Worm (Caenorhabditis elegans): ENCODE results near the gene kap-1.

Gene kap-1

DNA sequence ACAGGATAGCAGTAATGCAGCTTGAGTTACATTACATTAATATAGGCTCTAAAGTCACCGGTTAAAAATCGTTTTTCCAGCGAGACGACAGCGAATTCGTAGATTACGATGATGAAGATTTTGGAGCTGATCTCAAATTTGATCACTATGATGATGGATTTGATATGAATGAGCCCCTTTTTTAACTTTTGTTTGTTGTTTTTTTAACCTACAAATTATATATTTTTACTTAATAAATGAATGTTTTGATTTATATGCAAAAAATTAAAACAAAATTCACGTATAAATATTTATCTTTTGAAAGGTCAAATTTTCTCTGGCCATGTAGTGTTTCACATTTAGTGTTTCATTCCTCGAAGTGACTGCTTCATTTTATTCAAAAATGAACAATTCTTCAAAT is 4.8 kb downstream of the kap-1 start, which contains the start of gene F08F8.6:
Gene F08F8.6 (plus strand): TSS at position 301 of the 400 bp plus-strand sequence.
- TF ChIP-seq efl-1 (optimal IDR thresholded peaks at IDR 0.05) (no peak), efl-1 (GFP tag; optimal IDR thresholded peaks at IDR 0.05 in 1 of 2) (peak in 1 of 2 experiments; percentile 62), nhr-12 (tag; optimal IDR thresholded peaks at IDR 0.05) (no peak)

DNA sequence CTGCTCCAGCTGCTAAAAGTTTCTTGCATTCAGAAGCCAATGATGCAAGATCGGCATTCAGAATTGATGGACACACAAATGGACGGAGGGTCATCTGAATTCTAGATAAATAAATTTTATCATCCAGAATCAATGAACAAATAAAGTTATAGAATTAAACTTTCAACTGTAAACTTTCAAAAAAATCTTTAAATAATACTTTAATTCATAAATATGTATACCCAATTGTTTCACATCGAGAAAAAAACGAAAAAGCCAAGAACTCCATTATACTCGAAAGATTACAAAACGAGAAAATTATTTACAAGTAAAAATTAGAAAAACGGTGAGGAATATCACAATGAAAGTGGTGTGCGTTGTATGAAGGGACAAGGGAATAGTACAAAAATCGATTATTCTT is 8.4 kb downstream of the kap-1 start, which contains the start of gene F08F8.7:
Gene F08F8.7 (minus strand): TSS at position 101 of the 400 bp plus-strand sequence.
- no peak for TF ChIP-seq mdl-1 (tag; optimal IDR thresholded peaks at IDR 0.05)
- TF ChIP-seq lsy-2 (tag; optimal IDR thresholded peaks at IDR 0.05), result no peak
- TF ChIP-seq aha-1 (tag; optimal IDR thresholded peaks at IDR 0.05), result no peak
- no peak for TF ChIP-seq elt-3 (tag; optimal IDR thresholded peaks at IDR 0.05)
- no peak for TF ChIP-seq fkh-10 (GFP tag; optimal IDR thresholded peaks at IDR 0.05)
- TF ChIP-seq ets-5 (GFP tag; IDR thresholded peaks at IDR 0.05), result no peak

DNA sequence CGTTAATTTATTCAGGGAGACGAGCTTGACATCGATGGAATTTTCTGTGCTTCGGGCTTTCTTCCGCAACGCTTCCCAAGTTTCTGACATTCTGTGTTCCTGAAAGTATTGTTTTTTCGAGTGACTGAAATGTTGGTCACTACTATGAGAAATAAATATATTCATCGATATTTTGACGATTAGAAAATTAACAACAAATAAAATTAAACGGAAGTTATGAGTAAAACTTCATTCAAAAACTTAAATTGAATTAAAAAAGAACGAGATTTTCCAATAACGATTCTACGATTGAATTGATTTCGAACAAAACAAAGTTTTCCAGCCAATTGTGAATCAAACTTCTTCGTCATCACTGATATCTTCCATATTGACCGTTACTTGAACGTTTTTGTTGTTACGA is 10.4 kb downstream of the kap-1 start, which contains the start of gene gos-28:
Gene gos-28 (minus strand): TSS at position 101 of the 400 bp plus-strand sequence.
- TF ChIP-seq nhr-71 (tag; optimal IDR thresholded peaks at IDR 0.05) (no peak), vab-15 (tag; optimal IDR thresholded peaks at IDR 0.05) (no peak), nhr-85 (tag) (no peak), efl-3 (GFP tag; optimal IDR thresholded peaks at IDR 0.05) (no peak), aha-1 (tag; optimal IDR thresholded peaks at IDR 0.05) (no peak), fkh-8 (tag; optimal IDR thresholded peaks at IDR 0.05) (no peak), blmp-1 (tag; optimal IDR thresholded peaks at IDR 0.05) (no peak), pag-3 (tag; optimal IDR thresholded peaks at IDR 0.05; ENCODE audit: borderline replicate concordance, insufficient read depth) (no peak), hlh-4 (tag; optimal IDR thresholded peaks at IDR 0.05) (no peak), nhr-84 (tag; optimal IDR thresholded peaks at IDR 0.05) (no peak)

DNA sequence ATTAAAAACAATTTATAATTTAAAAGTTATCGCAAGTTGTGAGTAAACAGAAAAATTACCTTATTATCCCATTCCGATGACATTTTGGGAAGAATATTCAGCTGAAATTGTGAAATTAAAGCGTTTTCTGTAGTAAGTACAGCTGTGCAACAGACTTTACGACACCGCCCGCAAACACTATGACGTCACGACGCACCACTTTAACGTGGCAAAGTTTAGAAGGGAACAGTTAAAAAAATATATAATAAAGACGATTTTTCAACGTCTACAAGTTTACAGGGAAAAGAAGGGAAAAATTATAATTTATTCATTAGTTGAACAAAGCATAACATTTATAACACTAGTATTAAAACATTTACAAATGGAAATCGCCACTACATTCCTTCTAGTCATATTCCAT is 15.2 kb downstream of the kap-1 start, which contains the start of gene F08F8.9:
Gene F08F8.9 (minus strand): TSS at position 101 of the 400 bp plus-strand sequence.
- no peak for TF ChIP-seq hlh-4 (tag; optimal IDR thresholded peaks at IDR 0.05)
- peak in 1 of 2 experiments; percentile 1 for TF ChIP-seq lin-35 (GFP tag; optimal IDR thresholded peaks at IDR 0.05)
- peak; percentile 45 for TF ChIP-seq F16B12.6 (tag; optimal IDR thresholded peaks at IDR 0.05)

DNA sequence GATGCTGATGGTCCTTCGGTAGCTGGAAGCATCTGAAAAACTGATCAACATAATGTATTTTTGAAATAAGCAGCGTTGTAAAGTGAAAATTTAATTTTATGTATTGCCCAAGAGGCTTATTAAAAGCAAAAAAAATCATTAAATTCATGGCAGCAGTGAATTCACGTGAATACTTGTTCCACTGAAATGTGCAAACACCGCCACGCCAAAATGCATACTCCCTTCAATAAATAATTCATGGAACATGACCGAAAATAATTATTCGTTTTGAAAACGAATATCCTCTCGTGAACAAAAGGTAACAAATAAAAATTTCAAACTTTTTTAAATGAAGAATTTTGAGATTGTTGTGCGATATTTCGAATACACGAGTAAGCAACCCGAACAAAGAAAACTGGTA is 18.7 kb downstream of the kap-1 start, which contains the start of gene F08F8.10:
Gene F08F8.10 (minus strand): TSS at position 38 of the 400 bp plus-strand sequence.
- TF ChIP-seq F16B12.6 (tag; optimal IDR thresholded peaks at IDR 0.05) (peak; percentile 92), nhr-85 (tag) (peak; percentile 56), nhr-47 (tag; optimal IDR thresholded peaks at IDR 0.05) (peak; percentile 35), nhr-84 (tag; optimal IDR thresholded peaks at IDR 0.05) (no peak), mdl-1 (tag; optimal IDR thresholded peaks at IDR 0.05) (peak in 1 of 2 experiments; percentile 61), snu-23 (GFP tag; optimal IDR thresholded peaks at IDR 0.05) (peak; percentile 61), rnt-1 (tag; optimal IDR thresholded peaks at IDR 0.05) (peak; percentile 23), ces-1 (GFP tag; optimal IDR thresholded peaks at IDR 0.05) (no peak), C16A3.4 (tag; optimal IDR thresholded peaks at IDR 0.05) (peak; percentile 24), fkh-8 (tag; optimal IDR thresholded peaks at IDR 0.05) (no peak), unc-62 (GFP tag; optimal IDR thresholded peaks at IDR 0.05) (no peak), nhr-90 (tag; optimal IDR thresholded peaks at IDR 0.05; ENCODE audit: poor library complexity) (no peak), nhr-20 (tag; optimal IDR thresholded peaks at IDR 0.05) (peak; percentile 51), tbx-2 (tag; optimal IDR thresholded peaks at IDR 0.05) (peak; percentile 9), lsy-2 (tag; optimal IDR thresholded peaks at IDR 0.05) (peak; percentile 63 to 64), blmp-1 (tag; optimal IDR thresholded peaks at IDR 0.05) (peak; percentile 44), nhr-71 (tag; optimal IDR thresholded peaks at IDR 0.05) (peak; percentile 56), ama-1 (optimal IDR thresholded peaks at IDR 0.05) (no peak), isw-1 (GFP tag; IDR thresholded peaks at IDR 0.05) (peak; percentile 4; the same call in 1 of the 2 replicates), dsc-1 (tag; optimal IDR thresholded peaks at IDR 0.05) (peak; percentile 5), mep-1 (tag; optimal IDR thresholded peaks at IDR 0.05) (peak; percentile 82), xbp-1 (tag; optimal IDR thresholded peaks at IDR 0.05) (peak; percentile 35), unc-130 (tag; optimal IDR thresholded peaks at IDR 0.05) (peak; percentile 33), elt-3 (tag; optimal IDR thresholded peaks at IDR 0.05) (peak in 1 of 6 experiments; percentile 1), elt-2 (tag; optimal IDR thresholded peaks at IDR 0.05) (no peak), swsn-7 (tag; optimal IDR thresholded peaks at IDR 0.05) (peak; percentile 37), lin-35 (GFP tag; optimal IDR thresholded peaks at IDR 0.05) (peak; percentile 64 to 68), mef-2 (tag; optimal IDR thresholded peaks at IDR 0.05) (no peak), unc-86 (tag; optimal IDR thresholded peaks at IDR 0.05) (peak; percentile 92), dpl-1 (GFP tag; optimal IDR thresholded peaks at IDR 0.05) (peak; percentile 33 to 65 (median 47)), lin-14 (GFP tag; optimal IDR thresholded peaks at IDR 0.05) (peak; percentile 52), ztf-11 (tag; optimal IDR thresholded peaks at IDR 0.05) (no peak), efl-1 (optimal IDR thresholded peaks at IDR 0.05) (peak; percentile 52 to 64), efl-1 (GFP tag; optimal IDR thresholded peaks at IDR 0.05 in 1 of 2) (peak; percentile 63 to 96)
